Worm (Caenorhabditis elegans): ENCODE results near the gene dnj-7.

The dnj-7 gene

ce11 chrX:7242878-7243277 lies 48.5 kb downstream of the dnj-7 start, which contains the start of gene F46H5.7 (continued):
- TF ChIP-seq hsf-1 (GFP tag; IDR thresholded peaks at IDR 0.05) (no peak), B0336.3 (GFP tag; IDR thresholded peaks at IDR 0.05) (no peak), egl-44 (GFP tag; IDR thresholded peaks at IDR 0.05) (no peak)

- TF ChIP-seq lir-1 (GFP tag; conservative IDR thresholded peaks at IDR 0.05) = 0 out of 2 replicates have a peak, but pooled peaks have one; percentile 10
- peak; percentile 52 for TF ChIP-seq atf-7 (tag; optimal IDR thresholded peaks at IDR 0.05)
- TF ChIP-seq lsy-27 (tag; optimal IDR thresholded peaks at IDR 0.05; ENCODE audit: borderline replicate concordance, insufficient read depth) = no peak
- 0 out of 2 replicates have a peak, but pooled peaks have one; percentile 30 for TF ChIP-seq dox-1 (GFP tag; IDR thresholded peaks at IDR 0.05)
- no peak for TF ChIP-seq Y67H2A.10 (GFP tag; conservative IDR thresholded peaks at IDR 0.05)
- TF ChIP-seq hrde-1 (tag; optimal IDR thresholded peaks at IDR 0.05; ENCODE audit: borderline replicate concordance) = no peak
- TF ChIP-seq nfyb-1 (GFP tag; IDR thresholded peaks at IDR 0.05) = 0 out of 2 replicates have a peak, but pooled peaks have one; percentile 45
- no peak for TF ChIP-seq gei-17 (GFP tag; optimal IDR thresholded peaks at IDR 0.05)
- peak; percentile 31 for TF ChIP-seq lin-40 (tag; optimal IDR thresholded peaks at IDR 0.05)
- peak; percentile 30 for TF ChIP-seq unc-62 (GFP tag; optimal IDR thresholded peaks at IDR 0.05)
- TF ChIP-seq madf-10 (tag; optimal IDR thresholded peaks at IDR 0.05) = peak; percentile 36
- TF ChIP-seq attf-5 (GFP tag; optimal IDR thresholded peaks at IDR 0.05) = peak; percentile 13
- TF ChIP-seq ets-4 (GFP tag; optimal IDR thresholded peaks at IDR 0.05) = peak; percentile 54
- peak; percentile 43 for TF ChIP-seq chd-7 (tag; optimal IDR thresholded peaks at IDR 0.05)
- TF ChIP-seq hsf-1 (GFP tag; IDR thresholded peaks at IDR 0.05) = no peak
- 0 out of 2 replicates have a peak, but pooled peaks have one; percentile 35 for TF ChIP-seq Y53G8AR.9 (GFP tag; conservative IDR thresholded peaks at IDR 0.05)
- TF ChIP-seq B0261.1 (tag; optimal IDR thresholded peaks at IDR 0.05) = no peak
- peak; percentile 9 for TF ChIP-seq lin-54 (GFP tag; optimal IDR thresholded peaks at IDR 0.05)
- peak; percentile 43 to 70 for TF ChIP-seq let-607 (tag; optimal IDR thresholded peaks at IDR 0.05)
- TF ChIP-seq F33H1.4 (GFP tag; IDR thresholded peaks at IDR 0.05) = no peak
- peak; percentile 65 for TF ChIP-seq pha-4 (tag; optimal IDR thresholded peaks at IDR 0.05)
- TF ChIP-seq nhr-90 (tag; optimal IDR thresholded peaks at IDR 0.05) = peak; percentile 39
- no peak for TF ChIP-seq Y56A3A.18 (GFP tag; IDR thresholded peaks at IDR 0.05)
- peak; percentile 22 for TF ChIP-seq tlf-1 (GFP tag; optimal IDR thresholded peaks at IDR 0.05)
- peak; percentile 3 for TF ChIP-seq ztf-22 (GFP tag; optimal IDR thresholded peaks at IDR 0.05)
- no peak for TF ChIP-seq F22D6.2 (tag; optimal IDR thresholded peaks at IDR 0.05)
- no peak for TF ChIP-seq T07F8.4 (tag; optimal IDR thresholded peaks at IDR 0.05)
- peak; percentile 97 for TF ChIP-seq nhr-80 (tag; optimal IDR thresholded peaks at IDR 0.05)
These were observed 50.4 kb downstream of the dnj-7 start for ce11 chrX:7244756-7245155.
